Worm (Caenorhabditis elegans): ENCODE measurements around the gene zig-4.

ce11 chrX:7925134-7925533, at the start of gene zig-4:
- TF ChIP-seq ztf-23 (GFP tag; IDR thresholded peaks at IDR 0.05) (no peak), klf-2 (GFP tag; conservative IDR thresholded peaks at IDR 0.05) (no peak), ztf-29 (GFP tag; IDR thresholded peaks at IDR 0.05) (no peak), cog-1 (tag; optimal IDR thresholded peaks at IDR 0.05) (no peak)

All from whole organism, midembryonic.